Worm (Caenorhabditis elegans): Measurements from ENCODE around the gene txt-18.
A peak's percentile ranks its signal among the peaks of the same experiment; 100 is the strongest.

- TF ChIP-seq ztf-29 (GFP tag; IDR thresholded peaks at IDR 0.05) (no peak), ref-1 (GFP tag; conservative IDR thresholded peaks at IDR 0.05) (no peak), cog-1 (tag; optimal IDR thresholded peaks at IDR 0.05) (peak; percentile 77), flt-1 (GFP tag; IDR thresholded peaks at IDR 0.05) (peak; percentile 52; the same call in 1 of the 2 replicates)
Measured at ce11 chrII:6331222-6331830, 12.5 kb upstream of the txt-18 start, which contains the start of gene set-4.

All from whole organism, midembryonic.